Fruit fly (Drosophila melanogaster): Measurements from ENCODE around the gene CG15221.

Gene CG15221

DNA sequence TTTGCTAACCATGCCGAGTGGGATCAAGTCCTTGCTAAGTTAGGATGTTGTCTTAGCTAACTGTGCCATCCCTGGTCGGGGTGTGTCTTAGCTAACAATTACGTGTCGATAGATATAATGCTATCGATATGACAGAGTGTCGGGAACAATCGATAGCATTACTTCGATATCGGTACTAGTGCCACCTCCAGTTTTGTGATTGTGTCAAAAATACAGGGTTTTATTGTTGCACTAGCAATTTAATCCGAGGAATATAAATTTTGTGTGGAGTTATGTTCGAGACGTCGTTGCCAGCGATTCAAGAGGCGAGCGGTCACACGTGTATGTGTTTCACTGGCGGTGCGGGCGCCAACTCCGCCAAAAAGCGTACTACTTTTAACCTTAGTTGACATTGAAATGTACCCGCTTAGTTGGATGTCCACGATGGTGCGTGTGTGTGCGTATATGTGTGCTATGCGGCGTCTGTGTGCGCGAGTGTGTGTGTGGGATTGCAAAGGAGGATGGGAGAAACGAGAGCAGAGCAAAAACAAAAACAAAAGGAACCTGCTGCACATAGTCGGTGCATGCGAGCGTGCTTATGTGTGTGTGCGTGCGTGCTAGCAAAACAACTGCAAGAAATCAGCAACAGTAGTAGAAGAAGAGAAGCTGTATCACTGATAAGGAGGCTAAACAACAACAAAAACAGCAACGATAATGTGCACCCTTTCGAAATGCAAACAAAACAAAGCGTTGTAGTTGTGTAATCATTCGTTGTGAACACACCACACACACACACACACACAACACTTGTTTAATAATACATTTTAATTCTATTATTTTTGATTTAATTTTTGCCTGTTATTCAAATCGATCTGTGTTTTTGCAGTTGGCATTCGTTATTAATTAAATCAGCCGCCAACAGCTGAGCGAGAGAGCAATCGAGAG is 28.8 kb upstream of the CG15221 start, which contains the start of gene PhKgamma:
PhKgamma (plus strand) TSS at position 179 of the 924 bp plus-strand sequence.
- TF ChIP-seq insv (optimal IDR thresholded peaks at IDR 0.05) (no peak), psq (optimal IDR thresholded peaks at IDR 0.05) (no peak), Myc (optimal IDR thresholded peaks at IDR 0.05) (no peak), Sin3A (optimal IDR thresholded peaks at IDR 0.05) (no peak), ttk (optimal IDR thresholded peaks at IDR 0.05) (no peak), h (optimal IDR thresholded peaks at IDR 0.05) (no peak)

DNA sequence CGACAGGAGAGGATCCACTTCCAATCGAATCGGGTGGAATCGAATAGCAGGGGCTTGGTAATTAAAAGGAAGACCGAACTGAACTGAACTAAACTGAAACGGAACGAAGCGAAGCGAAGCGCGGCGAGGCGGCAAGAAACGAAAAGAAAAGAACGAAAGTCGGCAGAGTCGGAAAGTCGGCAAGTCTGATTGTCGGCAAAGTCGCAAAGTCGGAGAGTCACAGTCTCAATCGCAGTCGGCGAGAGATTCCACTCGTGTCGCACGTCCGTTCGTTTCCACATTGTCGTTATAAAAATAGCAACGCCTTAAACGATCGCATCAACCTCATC is 28.2 kb upstream of the CG15221 start:
- TF ChIP-seq ttk (optimal IDR thresholded peaks at IDR 0.05): no peak
- TF ChIP-seq psq (optimal IDR thresholded peaks at IDR 0.05): no peak
- no peak for TF ChIP-seq h (optimal IDR thresholded peaks at IDR 0.05)
- no peak for TF ChIP-seq Myc (optimal IDR thresholded peaks at IDR 0.05)
- TF ChIP-seq insv (optimal IDR thresholded peaks at IDR 0.05): no peak

DNA sequence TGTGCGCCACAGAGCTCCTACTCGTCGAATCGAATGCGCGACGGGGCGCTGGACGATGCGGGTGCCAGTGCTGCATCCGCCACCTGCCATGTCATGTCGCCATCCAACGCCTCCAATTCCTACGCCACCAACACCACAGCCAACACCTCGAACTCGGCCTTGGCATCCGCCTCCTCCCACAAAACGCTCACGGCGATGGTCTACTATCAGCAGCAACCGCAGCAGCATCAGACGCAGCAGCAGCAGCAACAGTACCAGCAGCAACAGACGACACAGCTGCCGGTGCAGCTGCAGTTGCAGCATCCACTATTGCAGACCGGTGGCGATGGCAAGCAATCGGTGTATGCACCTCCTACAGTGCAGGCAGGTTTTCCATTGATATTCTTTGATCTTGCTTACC is 23.3 kb upstream of the CG15221 start:
- TF ChIP-seq Sin3A (optimal IDR thresholded peaks at IDR 0.05) (no peak), insv (optimal IDR thresholded peaks at IDR 0.05) (no peak), ttk (optimal IDR thresholded peaks at IDR 0.05) (no peak), Myc (optimal IDR thresholded peaks at IDR 0.05) (no peak), psq (optimal IDR thresholded peaks at IDR 0.05) (no peak), h (optimal IDR thresholded peaks at IDR 0.05) (no peak)

DNA sequence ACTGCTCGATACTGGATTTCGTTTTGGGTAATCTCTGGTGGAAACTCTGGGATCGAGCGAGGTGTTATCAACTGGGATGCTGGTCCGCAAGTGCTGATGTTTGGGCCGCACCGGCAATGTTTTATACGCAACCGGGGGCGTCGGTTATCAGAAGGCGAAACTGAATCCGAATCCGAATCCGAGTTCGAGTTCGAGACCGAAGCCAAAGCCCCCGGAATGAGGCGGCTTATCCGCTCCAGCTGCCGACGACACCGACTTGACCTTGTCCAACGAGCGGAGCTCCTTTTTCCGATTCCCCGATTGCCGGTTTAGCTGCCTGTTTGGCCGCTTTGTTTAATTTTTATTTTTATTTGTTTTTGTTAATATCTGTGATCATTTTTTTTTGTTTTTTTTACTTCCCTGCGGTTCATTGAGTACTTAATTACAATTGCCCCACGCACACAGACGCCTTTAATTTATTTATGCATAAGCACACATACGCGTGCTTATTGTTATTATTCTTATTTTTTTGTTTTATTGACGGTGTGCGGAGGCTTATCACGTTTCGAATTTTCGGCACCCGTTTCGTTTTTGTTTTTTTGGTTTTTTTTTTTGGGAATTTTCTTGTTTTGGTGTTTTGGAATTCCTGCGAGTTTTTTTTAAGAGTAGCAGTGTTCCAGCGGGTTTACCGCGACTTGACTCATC is 19.0 kb upstream of the CG15221 start, which contains the start of gene CG2444:
CG2444 (minus strand) TSS at position 372 of the 684 bp plus-strand sequence.
- TF ChIP-seq Myc (optimal IDR thresholded peaks at IDR 0.05) (no peak), Sin3A (optimal IDR thresholded peaks at IDR 0.05) (no peak), ttk (optimal IDR thresholded peaks at IDR 0.05) (no peak), psq (optimal IDR thresholded peaks at IDR 0.05) (no peak), h (optimal IDR thresholded peaks at IDR 0.05) (no peak), insv (optimal IDR thresholded peaks at IDR 0.05) (no peak)

DNA sequence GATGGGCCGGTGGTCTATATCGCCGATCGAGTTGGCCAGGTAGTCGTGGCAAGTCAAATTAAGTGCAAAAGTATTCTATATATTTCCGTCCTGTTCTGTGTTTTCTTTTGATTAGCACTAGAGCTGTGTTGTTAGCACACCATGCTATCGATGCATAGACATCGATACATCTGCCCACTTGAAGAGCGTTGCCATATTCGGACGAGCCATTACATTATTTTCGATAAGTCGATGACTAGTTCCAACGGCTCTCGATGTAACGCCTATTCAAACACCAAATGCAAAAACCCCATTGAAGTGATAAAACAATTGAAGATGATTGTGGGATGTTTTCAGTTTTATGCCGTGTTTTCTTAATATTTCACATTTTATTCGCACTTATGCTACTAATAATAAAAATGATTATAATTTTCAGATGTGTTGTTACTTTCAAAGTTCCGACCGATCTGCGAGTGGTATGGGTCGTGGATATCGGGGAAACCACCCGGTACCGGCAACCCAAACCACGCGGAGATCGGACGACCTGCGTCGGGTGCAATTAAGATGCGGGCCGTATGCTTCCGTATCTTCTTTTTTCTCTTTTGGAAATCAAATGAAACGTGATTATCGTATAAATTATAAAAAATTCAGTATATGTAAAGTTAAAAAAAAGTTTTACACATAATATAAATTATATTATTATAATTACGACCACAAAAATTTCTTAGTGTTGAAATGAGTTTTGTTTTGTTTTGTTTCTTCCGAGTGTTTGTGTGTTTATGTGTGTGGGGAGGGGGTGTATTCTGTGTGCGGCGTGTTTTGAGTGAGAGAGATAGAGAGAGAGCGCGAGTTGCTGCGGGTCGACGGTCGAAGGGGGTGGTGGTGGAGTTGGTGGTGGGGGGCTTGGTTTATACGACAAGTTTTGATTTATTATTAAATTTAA is 14.0 kb upstream of the CG15221 start, which contains the start of gene FucT6:
FucT6 (minus strand) TSS at position 153 of the 922 bp plus-strand sequence.
- no peak for TF ChIP-seq psq (optimal IDR thresholded peaks at IDR 0.05)
- TF ChIP-seq Myc (optimal IDR thresholded peaks at IDR 0.05): no peak
- TF ChIP-seq h (optimal IDR thresholded peaks at IDR 0.05): no peak
- no peak for TF ChIP-seq insv (optimal IDR thresholded peaks at IDR 0.05)
- TF ChIP-seq ttk (optimal IDR thresholded peaks at IDR 0.05): no peak
- no peak for TF ChIP-seq Sin3A (optimal IDR thresholded peaks at IDR 0.05)

DNA sequence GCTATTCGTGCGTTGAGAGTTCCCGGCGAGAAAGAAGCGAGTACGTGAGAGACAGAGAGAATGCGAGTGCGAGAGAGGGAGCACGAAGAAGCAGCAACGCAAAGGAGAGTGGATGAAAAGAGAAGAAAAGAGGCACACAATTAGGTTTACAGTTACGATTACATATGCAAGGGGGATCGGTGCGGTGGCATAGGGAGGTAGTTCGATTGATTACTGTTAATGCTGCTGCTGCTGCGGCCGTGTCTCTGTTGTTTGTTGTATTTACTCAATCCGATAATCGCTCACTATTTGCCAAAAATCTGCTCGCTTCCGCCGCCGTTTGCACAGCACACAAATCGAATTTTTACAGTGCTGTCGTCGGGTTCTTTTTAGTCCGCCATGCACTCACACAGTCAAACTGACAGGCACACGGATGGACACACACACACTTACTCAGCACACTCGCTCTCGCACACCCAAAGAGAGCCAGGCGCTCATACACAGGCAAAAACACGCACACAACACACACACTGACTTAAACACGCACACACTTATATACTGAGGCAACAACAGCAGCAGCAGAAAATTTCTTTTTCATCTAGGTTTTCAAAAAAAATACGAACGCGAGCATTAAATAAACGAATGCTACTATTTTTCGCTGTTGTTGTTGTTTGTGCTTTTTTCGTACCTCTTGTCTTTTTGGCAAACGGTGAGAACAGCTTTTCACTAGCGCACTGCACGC is 10.1 kb upstream of the CG15221 start:
- TF ChIP-seq ttk (optimal IDR thresholded peaks at IDR 0.05) (no peak), psq (optimal IDR thresholded peaks at IDR 0.05) (peak; percentile 36), insv (optimal IDR thresholded peaks at IDR 0.05) (no peak), Sin3A (optimal IDR thresholded peaks at IDR 0.05) (no peak), Myc (optimal IDR thresholded peaks at IDR 0.05) (no peak), h (optimal IDR thresholded peaks at IDR 0.05) (no peak)

DNA sequence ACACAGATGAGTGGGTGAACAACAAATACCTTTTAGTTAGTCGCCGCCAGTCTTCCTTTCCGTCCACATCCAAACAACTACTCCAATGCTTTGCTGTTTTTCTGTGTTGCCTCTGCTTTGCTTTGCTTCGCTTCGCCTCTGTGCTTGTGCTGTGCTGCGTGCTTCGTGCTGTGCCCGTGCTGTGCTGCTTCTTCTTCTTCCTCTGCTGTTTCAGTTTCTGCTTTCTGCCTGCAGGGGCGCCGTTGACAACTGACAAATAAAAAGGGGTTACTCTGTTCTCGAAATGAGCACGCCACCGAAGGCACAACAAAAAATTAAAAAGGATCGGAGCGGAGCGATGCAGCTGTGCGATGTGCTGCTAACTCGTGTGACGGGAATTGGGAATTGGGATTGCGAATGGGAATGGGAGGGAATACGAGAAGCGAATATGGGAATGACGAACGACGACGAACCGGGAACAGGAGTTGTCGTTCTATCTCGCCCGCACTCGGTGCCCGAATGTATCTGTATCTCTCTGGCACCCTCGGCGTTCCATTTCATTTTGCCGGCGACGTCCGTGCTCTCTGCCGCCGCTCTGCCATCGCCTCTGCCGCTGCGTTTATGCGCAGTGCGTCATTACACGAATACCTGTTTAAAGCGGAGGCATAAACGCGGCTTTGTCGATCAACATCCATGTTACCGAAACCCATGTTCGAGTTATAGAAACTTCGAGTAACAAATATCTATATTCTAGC is 9.3 kb upstream of the CG15221 start:
- TF ChIP-seq ttk (optimal IDR thresholded peaks at IDR 0.05) (no peak), psq (optimal IDR thresholded peaks at IDR 0.05) (peak; percentile 63)

DNA sequence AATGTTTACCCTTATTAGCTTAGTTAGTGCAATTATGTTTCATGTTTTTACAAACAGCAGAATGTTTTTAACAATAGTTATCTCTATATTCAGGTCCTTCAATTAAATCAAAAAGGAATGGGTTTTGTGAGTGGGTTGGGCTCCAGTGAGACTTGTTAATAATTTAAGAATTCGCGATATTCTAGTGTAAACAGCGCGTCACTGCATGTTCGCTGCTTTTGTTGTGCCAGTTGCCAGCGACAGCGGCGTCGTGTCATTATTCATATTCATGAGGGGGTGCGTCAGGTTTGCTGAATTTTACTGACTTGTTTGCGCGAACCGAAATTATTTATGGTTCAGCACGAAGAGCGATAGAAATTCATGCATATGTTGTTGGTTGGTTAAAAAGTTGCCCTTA is 8.8 kb upstream of the CG15221 start, which contains the start of gene Amun:
Amun (minus strand) TSS at position 303 of the 397 bp plus-strand sequence.
- TF ChIP-seq psq (optimal IDR thresholded peaks at IDR 0.05): no peak
- TF ChIP-seq Sin3A (optimal IDR thresholded peaks at IDR 0.05): no peak
- no peak for TF ChIP-seq ttk (optimal IDR thresholded peaks at IDR 0.05)
- TF ChIP-seq Myc (optimal IDR thresholded peaks at IDR 0.05): no peak
- no peak for TF ChIP-seq h (optimal IDR thresholded peaks at IDR 0.05)
- no peak for TF ChIP-seq insv (optimal IDR thresholded peaks at IDR 0.05)

DNA sequence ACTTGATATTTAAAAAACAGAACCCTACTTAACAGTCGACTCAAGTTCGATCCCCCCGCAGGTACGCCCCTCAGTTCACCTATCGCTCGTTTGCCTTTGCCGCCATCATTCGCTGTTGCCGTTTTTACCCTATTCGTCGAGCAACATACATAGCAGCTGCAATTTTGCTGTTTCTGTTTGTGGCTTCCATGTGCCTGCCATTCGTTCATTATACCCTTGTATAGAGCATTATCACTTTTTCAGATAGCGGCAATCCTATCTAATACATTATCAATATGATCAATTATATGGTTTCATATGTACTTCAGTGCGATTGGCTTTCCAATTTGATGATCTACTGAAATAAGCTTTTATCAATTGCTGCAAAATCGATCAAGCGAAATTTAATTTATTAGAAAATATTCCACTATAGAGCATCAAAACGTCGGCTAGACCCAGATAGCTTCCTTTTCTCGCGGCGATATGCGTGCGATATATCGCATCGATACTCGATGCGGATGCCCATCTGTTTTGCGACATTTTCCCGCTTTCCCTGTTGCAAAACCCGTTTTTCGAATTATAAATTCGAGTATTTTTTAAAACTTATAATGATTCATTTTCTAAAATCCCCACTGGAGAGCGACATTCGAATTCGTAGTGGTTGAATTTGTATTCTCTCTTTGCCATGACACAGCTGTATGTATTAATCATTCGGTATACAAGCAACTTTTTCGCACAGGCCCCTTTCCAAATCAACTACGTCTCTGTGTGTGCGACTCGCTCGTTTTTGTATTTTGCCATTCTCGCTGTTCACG is 7.9 kb upstream of the CG15221 start:
- TF ChIP-seq ttk (optimal IDR thresholded peaks at IDR 0.05) (no peak), psq (optimal IDR thresholded peaks at IDR 0.05) (peak; percentile 69)

DNA sequence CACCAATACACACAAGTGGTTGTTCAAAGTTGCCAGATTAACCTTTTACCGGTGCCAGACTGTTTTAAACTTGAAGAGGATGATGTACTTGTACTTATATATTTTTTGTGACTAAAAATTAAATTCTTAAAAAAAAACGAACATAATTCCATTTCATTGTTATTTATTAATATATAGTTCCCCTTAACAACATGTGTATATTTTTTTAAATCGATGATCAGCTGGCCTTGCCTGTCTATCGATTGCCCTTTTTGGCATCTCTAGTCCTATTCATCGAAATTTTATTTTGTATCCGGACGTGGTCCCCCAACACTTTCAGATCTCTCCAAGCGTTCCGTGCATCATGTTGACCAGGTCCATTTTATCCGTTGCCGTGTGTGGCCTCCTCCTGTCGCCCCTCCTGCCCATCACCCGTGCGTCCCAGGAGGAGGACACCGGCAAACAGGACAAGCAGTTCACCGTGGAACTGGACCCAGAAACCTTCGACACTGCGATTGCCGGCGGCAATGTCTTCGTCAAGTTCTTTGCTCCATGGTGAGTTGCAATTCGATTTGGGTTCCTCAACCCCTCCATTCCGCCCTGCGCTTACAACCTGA is 7.2 kb upstream of the CG15221 start, which contains the start of gene prtp:
prtp (plus strand) TSS at position 26 of the 596 bp plus-strand sequence.
- TF ChIP-seq insv (optimal IDR thresholded peaks at IDR 0.05): no peak
- TF ChIP-seq Myc (optimal IDR thresholded peaks at IDR 0.05): no peak
- no peak for TF ChIP-seq ttk (optimal IDR thresholded peaks at IDR 0.05)
- no peak for TF ChIP-seq Sin3A (optimal IDR thresholded peaks at IDR 0.05)
- no peak for TF ChIP-seq psq (optimal IDR thresholded peaks at IDR 0.05)
- TF ChIP-seq h (optimal IDR thresholded peaks at IDR 0.05): no peak

Measured in Kc167 (cell line).